Fruit fly (Drosophila melanogaster): ENCODE results near the gene Ctr9.

Ctr9 gene

dm6 chr3L:1349942-1350923 is 43.2 kb downstream of the Ctr9 start:
- TF ChIP-seq Clk (GFP tag; optimal IDR thresholded peaks at IDR 0.05) (peak; percentile 33), CG11617 (GFP tag; optimal IDR thresholded peaks at IDR 0.05) (peak; percentile 35), CG14711 (tag; optimal IDR thresholded peaks at IDR 0.05) (peak; percentile 41), CG7101 (tag; optimal IDR thresholded peaks at IDR 0.05) (peak; percentile 43), toe (GFP tag; optimal IDR thresholded peaks at IDR 0.05) (peak; percentile 74), CG5204 (GFP tag; optimal IDR thresholded peaks at IDR 0.05) (no peak), CG1620 (GFP tag; optimal IDR thresholded peaks at IDR 0.05) (peak; percentile 64), CG33017 (tag; optimal IDR thresholded peaks at IDR 0.05) (no peak), CG12768 (GFP tag; optimal IDR thresholded peaks at IDR 0.05) (no peak), bab1 (GFP tag; optimal IDR thresholded peaks at IDR 0.05) (peak; percentile 53), kay (GFP tag; ENCODE audit: borderline replicate concordance) (no peak), Mnt (GFP tag; optimal IDR thresholded peaks at IDR 0.05) (no peak), CG7045 (GFP tag; optimal IDR thresholded peaks at IDR 0.05) (peak; percentile 8), pad (GFP tag; optimal IDR thresholded peaks at IDR 0.05) (peak; percentile 77), ovo (GFP tag; optimal IDR thresholded peaks at IDR 0.05) (peak; percentile 39), tj (GFP tag; optimal IDR thresholded peaks at IDR 0.05) (peak; percentile 81), Hr96 (GFP tag; optimal IDR thresholded peaks at IDR 0.05) (no peak), cnc (optimal IDR thresholded peaks at IDR 0.05) (no peak), Crg-1 (GFP tag; optimal IDR thresholded peaks at IDR 0.05) (no peak), cic (GFP tag; optimal IDR thresholded peaks at IDR 0.05) (no peak)

DNA sequence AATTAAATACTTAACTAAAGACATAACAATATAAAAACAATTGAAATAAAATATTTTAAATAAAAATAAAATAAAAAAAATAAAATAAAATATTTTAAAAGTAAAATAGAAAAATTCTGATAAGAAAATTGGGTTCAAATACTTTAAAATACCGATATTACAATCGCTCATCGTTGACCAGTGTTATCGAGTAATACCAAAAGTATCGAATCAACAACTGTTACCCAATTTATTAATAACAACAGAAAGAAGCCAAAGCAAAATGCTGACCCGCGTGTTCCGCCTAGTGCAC is 43.8 kb downstream of the Ctr9 start, which contains the start of gene CG9166:
Gene CG9166 (plus strand): TSS at position 193 of the 292 bp plus-strand sequence.
- TF ChIP-seq CG7101 (tag; optimal IDR thresholded peaks at IDR 0.05) (no peak), CG33017 (tag; optimal IDR thresholded peaks at IDR 0.05) (no peak), Clk (GFP tag; optimal IDR thresholded peaks at IDR 0.05) (no peak), CG12768 (GFP tag; optimal IDR thresholded peaks at IDR 0.05) (no peak), ovo (GFP tag; optimal IDR thresholded peaks at IDR 0.05) (no peak), pad (GFP tag; optimal IDR thresholded peaks at IDR 0.05) (no peak), cnc (optimal IDR thresholded peaks at IDR 0.05) (no peak), toe (GFP tag; optimal IDR thresholded peaks at IDR 0.05) (no peak), kay (GFP tag; ENCODE audit: borderline replicate concordance) (no peak), tj (GFP tag; optimal IDR thresholded peaks at IDR 0.05) (no peak), bab1 (GFP tag; optimal IDR thresholded peaks at IDR 0.05) (no peak), Crg-1 (GFP tag; optimal IDR thresholded peaks at IDR 0.05) (no peak), cic (GFP tag; optimal IDR thresholded peaks at IDR 0.05) (no peak), Hr96 (GFP tag; optimal IDR thresholded peaks at IDR 0.05) (no peak), CG5204 (GFP tag; optimal IDR thresholded peaks at IDR 0.05) (no peak), CG14711 (tag; optimal IDR thresholded peaks at IDR 0.05) (no peak), CG7045 (GFP tag; optimal IDR thresholded peaks at IDR 0.05) (no peak), Mnt (GFP tag; optimal IDR thresholded peaks at IDR 0.05) (no peak), CG11617 (GFP tag; optimal IDR thresholded peaks at IDR 0.05) (no peak)

dm6 chr3L:1352065-1352464 is 45.0 kb downstream of the Ctr9 start:
- TF ChIP-seq CG7101 (tag; optimal IDR thresholded peaks at IDR 0.05) (peak; percentile 13), kay (GFP tag; ENCODE audit: borderline replicate concordance) (no peak), CG1620 (GFP tag; optimal IDR thresholded peaks at IDR 0.05) (peak; percentile 48), Mnt (GFP tag; optimal IDR thresholded peaks at IDR 0.05) (peak; percentile 20), cnc (optimal IDR thresholded peaks at IDR 0.05) (no peak), ovo (GFP tag; optimal IDR thresholded peaks at IDR 0.05) (peak; percentile 76), pad (GFP tag; optimal IDR thresholded peaks at IDR 0.05) (no peak), cic (GFP tag; optimal IDR thresholded peaks at IDR 0.05) (no peak), Crg-1 (GFP tag; optimal IDR thresholded peaks at IDR 0.05) (peak; percentile 27), bab1 (GFP tag; optimal IDR thresholded peaks at IDR 0.05) (peak; percentile 67), CG11617 (GFP tag; optimal IDR thresholded peaks at IDR 0.05) (peak; percentile 37)

- TF ChIP-seq cic (GFP tag; optimal IDR thresholded peaks at IDR 0.05), result no peak
- no peak for TF ChIP-seq kay (GFP tag; ENCODE audit: borderline replicate concordance)
- no peak for TF ChIP-seq ovo (GFP tag; optimal IDR thresholded peaks at IDR 0.05)
- no peak for TF ChIP-seq cnc (optimal IDR thresholded peaks at IDR 0.05)
- no peak for TF ChIP-seq CG14711 (tag; optimal IDR thresholded peaks at IDR 0.05)
- TF ChIP-seq CG11617 (GFP tag; optimal IDR thresholded peaks at IDR 0.05), result no peak
- TF ChIP-seq CG12768 (GFP tag; optimal IDR thresholded peaks at IDR 0.05), result no peak
- no peak for TF ChIP-seq CG7045 (GFP tag; optimal IDR thresholded peaks at IDR 0.05)
Observed at dm6 chr3L:1354214-1354613, 47.2 kb downstream of the Ctr9 start.

- TF ChIP-seq Mnt (GFP tag; optimal IDR thresholded peaks at IDR 0.05) (no peak), cnc (optimal IDR thresholded peaks at IDR 0.05) (no peak), cic (GFP tag; optimal IDR thresholded peaks at IDR 0.05) (no peak), tj (GFP tag; optimal IDR thresholded peaks at IDR 0.05) (no peak), CG11617 (GFP tag; optimal IDR thresholded peaks at IDR 0.05) (no peak), CG14711 (tag; optimal IDR thresholded peaks at IDR 0.05) (no peak)
Observed at dm6 chr3L:1358338-1358737, 51.3 kb downstream of the Ctr9 start.

Measured in whole organism, adult.